Fruit fly (Drosophila melanogaster) whole organism, embryonic: Measurements from ENCODE around the gene Antp.

Source experiments
- Abd-B ChIP-seq: fragments of 200-800 bp; sonication (Bioruptor generic); optimal IDR thresholded peaks from 2 replicates; lab custom pipeline; 2018; ENCODE audit warnings: missing biosample characterization, mild to moderate bottlenecking, missing genetic modification characterization, moderate library complexity
- BEAF-32 ChIP-seq: fragments of 200-800 bp; sonication (Bioruptor generic); optimal IDR thresholded peaks from 3 replicates; lab custom pipeline; 2017; ENCODE audit warnings: missing biosample characterization, missing genetic modification characterization, mild to moderate bottlenecking, moderate library complexity, missing genetic modification reagents
- CG12769 ChIP-seq: fragments of 200-800 bp; sonication (Bioruptor generic); optimal IDR thresholded peaks from 2 replicates; lab custom pipeline; 2019; ENCODE audit warnings: missing biosample characterization, mild to moderate bottlenecking, missing genetic modification characterization, moderate library complexity
- CG12942 ChIP-seq: fragments of 200-800 bp; sonication (Bioruptor generic); optimal IDR thresholded peaks from 3 replicates; lab custom pipeline; 2016; ENCODE audit warnings: missing biosample characterization, missing genetic modification characterization
- CG13624 ChIP-seq: fragments of 200-800 bp; sonication (Bioruptor generic); optimal IDR thresholded peaks from 2 replicates; lab custom pipeline; 2016; ENCODE audit warnings: missing biosample characterization, missing genetic modification characterization
- CG14441 ChIP-seq: fragments of 200-800 bp; sonication (Bioruptor generic); IDR thresholded peaks from 2 replicates; pipeline ENCODE4 v1.3.6; 2022; ENCODE audit warnings: missing biosample characterization, missing genetic modification characterization
- CG1603 ChIP-seq: fragments of 200-800 bp; sonication (Bioruptor generic); optimal IDR thresholded peaks from 2 replicates; lab custom pipeline; 2019; ENCODE audit warnings: missing biosample characterization, mild to moderate bottlenecking, missing genetic modification characterization, moderate library complexity
- CG16779 ChIP-seq: fragments of 200-800 bp; sonication (Bioruptor generic); IDR thresholded peaks from 2 replicates; pipeline ENCODE4 v1.3.6; 2022; ENCODE audit warnings: missing biosample characterization, missing genetic modification characterization
- CG16813 ChIP-seq: fragments of 200-800 bp; sonication (Bioruptor generic); IDR thresholded peaks from 3 replicates; pipeline ENCODE4 v1.3.6; 2022; ENCODE audit warnings: missing biosample characterization, missing genetic modification characterization; ENCODE audit not compliant: partially characterized antibody
- CG17328 ChIP-seq: fragments of 200-800 bp; sonication (Bioruptor generic); IDR thresholded peaks from 2 replicates; pipeline ENCODE4 v1.3.6; 2022; ENCODE audit warnings: missing biosample characterization, missing genetic modification characterization
- CG17568 ChIP-seq: fragments of 200-800 bp; sonication (Bioruptor generic); optimal IDR thresholded peaks from 2 replicates; lab custom pipeline; 2018; ENCODE audit warnings: missing biosample characterization, mild to moderate bottlenecking, missing genetic modification characterization, moderate library complexity
- CG31365 ChIP-seq: fragments of 200-800 bp; sonication (Bioruptor generic); optimal IDR thresholded peaks from 2 replicates; lab custom pipeline; 2018; ENCODE audit warnings: missing biosample characterization, mild to moderate bottlenecking, missing genetic modification characterization
- CG32772 ChIP-seq: fragments of 200-800 bp; sonication (Bioruptor generic); IDR thresholded peaks from 2 replicates; pipeline ENCODE4 v1.3.6; 2022; ENCODE audit warnings: missing biosample characterization, missing genetic modification characterization
- CG4360 ChIP-seq: fragments of 200-800 bp; sonication (Bioruptor generic); IDR thresholded peaks from 2 replicates; pipeline ENCODE4 v1.3.6; 2022; ENCODE audit warnings: missing biosample characterization, missing genetic modification characterization
- CG43689 ChIP-seq: fragments of 200-800 bp; sonication (Bioruptor generic); IDR thresholded peaks from 2 replicates; pipeline ENCODE4 v1.3.6; 2022; ENCODE audit warnings: missing biosample characterization, missing genetic modification characterization
- CG6272 ChIP-seq: fragments of 200-800 bp; sonication (Bioruptor generic); IDR thresholded peaks from 2 replicates; pipeline ENCODE4 v1.3.6; 2022; ENCODE audit warnings: missing biosample characterization, missing genetic modification characterization
- CHES-1-like ChIP-seq: fragments of 200-800 bp; sonication (Bioruptor generic); optimal IDR thresholded peaks from 2 replicates; lab custom pipeline; 2016; ENCODE audit warnings: missing biosample characterization, missing genetic modification characterization
- Camta ChIP-seq: fragments of 200-800 bp; sonication (Bioruptor generic); optimal IDR thresholded peaks from 2 replicates; lab custom pipeline; 2016; ENCODE audit warnings: missing biosample characterization, missing genetic modification characterization
- Deaf1 ChIP-seq: fragments of 200-800 bp; optimal IDR thresholded peaks from 3 replicates; lab custom pipeline; 2019; ENCODE audit warnings: missing biosample characterization, mild to moderate bottlenecking, missing genetic modification characterization, moderate library complexity
- Dp ChIP-seq: fragments of 200-800 bp; sonication (Bioruptor generic); optimal IDR thresholded peaks from 2 replicates; lab custom pipeline; 2018; ENCODE audit warnings: missing biosample characterization, mild to moderate bottlenecking, missing genetic modification characterization, moderate library complexity
- Dref ChIP-seq: fragments of 200-800 bp; sonication (Bioruptor generic); IDR thresholded peaks from 2 replicates; pipeline ENCODE4 v1.3.6; 2022; ENCODE audit warnings: missing biosample characterization, missing genetic modification characterization
- Fer3 ChIP-seq: fragments of 200-800 bp; sonication (Bioruptor generic); optimal IDR thresholded peaks from 2 replicates; lab custom pipeline; 2018; ENCODE audit warnings: missing biosample characterization, mild to moderate bottlenecking, missing genetic modification characterization, moderate library complexity
- HmgZ ChIP-seq: fragments of 200-800 bp; sonication (Bioruptor generic); optimal IDR thresholded peaks from 2 replicates; lab custom pipeline; 2018; ENCODE audit warnings: missing biosample characterization, mild to moderate bottlenecking, missing genetic modification characterization
- Hmx ChIP-seq: fragments of 200-800 bp; sonication (Bioruptor generic); optimal IDR thresholded peaks from 2 replicates; lab custom pipeline; 2016; ENCODE audit warnings: missing biosample characterization, missing genetic modification characterization
- Hr3 ChIP-seq: fragments of 200-800 bp; sonication (Bioruptor generic); optimal IDR thresholded peaks from 3 replicates; lab custom pipeline; 2016; ENCODE audit warnings: missing biosample characterization, missing genetic modification characterization
- Hr78 ChIP-seq, 2 experiments: fragments of 200-800 bp in 1 of 2; fragments of >200 bp in 1 of 2; sonication (Bioruptor generic) in 1 of 2; optimal IDR thresholded peaks; 2 replicates each; lab custom pipeline; 2017 to 2019; ENCODE audit warnings: missing biosample characterization in 2 of 2, missing genetic modification characterization in 2 of 2, mild to moderate bottlenecking in 1 of 2, moderate library complexity in 1 of 2
- Mes4 ChIP-seq: fragments of 200-800 bp; sonication (Bioruptor generic); optimal IDR thresholded peaks from 2 replicates; lab custom pipeline; 2016; ENCODE audit warnings: missing biosample characterization, missing genetic modification characterization
- NfI ChIP-seq: fragments of 200-800 bp; sonication (Bioruptor generic); optimal IDR thresholded peaks from 3 replicates; lab custom pipeline; 2018; ENCODE audit warnings: missing biosample characterization, mild to moderate bottlenecking, missing genetic modification characterization, moderate library complexity
- Opbp ChIP-seq: fragments of 200-800 bp; sonication (Bioruptor generic); IDR thresholded peaks from 3 replicates; pipeline ENCODE4 v1.3.6; 2022; ENCODE audit warnings: missing biosample characterization, missing genetic modification characterization; ENCODE audit not compliant: partially characterized antibody
- PHDP ChIP-seq: fragments of 200-800 bp; sonication (Bioruptor generic); optimal IDR thresholded peaks from 3 replicates; lab custom pipeline; 2018; ENCODE audit warnings: missing biosample characterization, mild to moderate bottlenecking, missing genetic modification characterization, moderate library complexity
- Rx ChIP-seq: fragments of 200-800 bp; sonication (Bioruptor generic); IDR thresholded peaks from 2 replicates; pipeline ENCODE4 v1.3.6; 2022; ENCODE audit warnings: missing biosample characterization, missing genetic modification characterization
- cwo ChIP-seq: fragments of 200-800 bp; sonication (Bioruptor generic); optimal IDR thresholded peaks from 3 replicates; lab custom pipeline; 2017; ENCODE audit warnings: missing biosample characterization, missing genetic modification characterization, mild to moderate bottlenecking, moderate library complexity, missing genetic modification reagents
- esg ChIP-seq: fragments of 200-800 bp; sonication (Bioruptor generic); conservative IDR thresholded peaks from 2 replicates; pipeline ENCODE4 v1.3.6; 2022; ENCODE audit warnings: missing biosample characterization, missing genetic modification characterization
- fd3F ChIP-seq: fragments of 200-800 bp; sonication (Bioruptor generic); optimal IDR thresholded peaks from 2 replicates; lab custom pipeline; 2018; ENCODE audit warnings: missing biosample characterization, mild to moderate bottlenecking, missing genetic modification characterization, moderate library complexity
- ftz-f1 ChIP-seq: fragments of 200-800 bp; sonication (Bioruptor generic); optimal IDR thresholded peaks from 2 replicates; lab custom pipeline; 2016; ENCODE audit warnings: missing biosample characterization, missing genetic modification characterization
- gce ChIP-seq: fragments of 200-800 bp; sonication (Bioruptor generic); IDR thresholded peaks from 3 replicates; pipeline ENCODE4 v1.3.6; 2022; ENCODE audit warnings: missing biosample characterization, missing genetic modification characterization
- hbn ChIP-seq: fragments of 200-800 bp; sonication (Bioruptor generic); IDR thresholded peaks from 2 replicates; pipeline ENCODE4 v1.3.6; 2022; ENCODE audit warnings: missing biosample characterization, missing genetic modification characterization; ENCODE audit not compliant: partially characterized antibody
- insv ChIP-seq, 2 experiments: fragments of 200-800 bp; sonication (Bioruptor generic); optimal IDR thresholded peaks; 3 replicates each; lab custom pipeline; 2016 to 2018; ENCODE audit warnings: missing biosample characterization in 2 of 2, missing genetic modification characterization in 2 of 2
- jumu ChIP-seq: fragments of 200-800 bp; sonication (Bioruptor generic); optimal IDR thresholded peaks from 3 replicates; lab custom pipeline; 2016; ENCODE audit warnings: missing biosample characterization, missing genetic modification characterization
- lilli ChIP-seq: fragments of 200-800 bp; sonication (Bioruptor generic); optimal IDR thresholded peaks from 3 replicates; lab custom pipeline; 2016; ENCODE audit warnings: missing biosample characterization, missing genetic modification characterization
- lmd ChIP-seq: fragments of 200-800 bp; sonication (Bioruptor generic); IDR thresholded peaks from 2 replicates; pipeline ENCODE4 v1.3.6; 2022; ENCODE audit warnings: missing biosample characterization, missing genetic modification characterization
- nau ChIP-seq: fragments of 200-800 bp; sonication (Bioruptor generic); optimal IDR thresholded peaks from 3 replicates; lab custom pipeline; 2017; ENCODE audit warnings: missing biosample characterization, mild to moderate bottlenecking, missing genetic modification characterization, missing genetic modification reagents
- nmo ChIP-seq: fragments of 200-800 bp; sonication (Bioruptor generic); optimal IDR thresholded peaks from 2 replicates; lab custom pipeline; 2018; ENCODE audit warnings: missing biosample characterization, mild to moderate bottlenecking, missing genetic modification characterization, moderate library complexity
- peb ChIP-seq: fragments of 200-800 bp; sonication (Bioruptor generic); IDR thresholded peaks from 2 replicates; pipeline ENCODE4 v1.3.6; 2022; ENCODE audit warnings: missing biosample characterization, missing genetic modification characterization
- repo ChIP-seq: fragments of 200-800 bp; sonication (Bioruptor generic); optimal IDR thresholded peaks from 2 replicates; lab custom pipeline; 2016; ENCODE audit warnings: missing biosample characterization, missing genetic modification characterization
- twi ChIP-seq: fragments of 200-800 bp; optimal IDR thresholded peaks from 2 replicates; lab custom pipeline; 2019; ENCODE audit warnings: missing biosample characterization, mild to moderate bottlenecking, missing genetic modification characterization, moderate library complexity
- vvl ChIP-seq: fragments of 200-800 bp; sonication (Bioruptor generic); IDR thresholded peaks from 2 replicates; pipeline ENCODE4 v1.3.6; 2022; ENCODE audit warnings: missing biosample characterization, missing genetic modification characterization
- wek ChIP-seq: fragments of 200-800 bp; sonication (Bioruptor generic); optimal IDR thresholded peaks from 3 replicates; lab custom pipeline; 2018; ENCODE audit warnings: missing biosample characterization, mild to moderate bottlenecking, missing genetic modification characterization, moderate library complexity
- wor ChIP-seq: fragments of 200-800 bp; sonication (Bioruptor generic); IDR thresholded peaks from 2 replicates; pipeline ENCODE4 v1.3.6; 2022; ENCODE audit warnings: missing biosample characterization, missing genetic modification characterization

Gene Antp

DNA sequence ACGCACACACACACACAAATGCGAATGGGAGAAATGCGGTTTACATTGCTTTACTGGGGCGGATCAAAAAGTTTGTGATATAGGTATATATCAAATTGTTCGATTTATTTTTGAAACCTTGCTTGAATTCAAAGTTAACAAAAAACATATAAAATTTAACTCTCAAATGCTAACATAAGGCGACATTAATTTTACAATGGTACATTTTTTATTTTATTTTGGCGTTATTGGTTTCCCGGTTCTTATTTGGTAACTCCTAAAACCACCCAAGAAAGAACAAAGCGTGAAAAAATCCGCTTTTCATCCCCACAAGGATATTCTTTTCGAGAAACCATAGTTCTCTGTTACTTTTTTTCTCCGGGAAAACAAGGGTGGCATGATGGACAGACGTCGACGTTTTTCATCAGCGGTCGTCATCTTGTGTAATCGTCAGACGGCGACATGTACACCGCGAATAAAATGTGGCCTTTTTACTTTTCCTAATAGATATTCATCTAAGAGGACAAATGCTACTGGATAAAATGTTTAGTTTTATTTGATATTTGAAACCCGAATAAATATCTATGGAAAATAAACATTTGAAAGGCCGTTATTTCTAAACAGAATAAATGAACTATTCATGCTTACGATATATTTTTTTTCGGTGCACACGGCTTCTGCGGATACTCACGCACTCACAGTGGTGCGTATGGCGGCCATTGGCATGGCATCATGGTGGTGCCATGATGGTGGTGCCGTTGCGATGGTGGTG, 117.6 kb downstream of the Antp start (continued):
- TF ChIP-seq vvl (peak; percentile 83; the same call in 1 of the 2 replicates), CG6272 (no peak), wek (GFP tag; lab: Kevin White, UChicago) (no peak), Camta (peak; percentile 60), CHES-1-like (GFP tag; lab: Kevin White, UChicago) (peak; percentile 57), Rx (GFP tag; lab: Robert Waterston, UW) (no peak), Abd-B (GFP tag; lab: Kevin White, UChicago) (peak; percentile 14), HmgZ (no peak), CG16813 (GFP tag; lab: Robert Waterston, UW) (no peak), lilli (GFP tag; lab: Kevin White, UChicago) (peak; percentile 51), jumu (peak; percentile 52), gce (no peak), PHDP (tag; lab: Kevin White, UChicago) (no peak), Opbp (GFP tag; lab: Robert Waterston, UW) (no peak), BEAF-32 (GFP tag; lab: Kevin White, UChicago) (no peak), peb (peak; percentile 57; the same call in 1 of the 2 replicates), Hmx (GFP tag; lab: Kevin White, UChicago) (no peak), hbn (GFP tag; lab: Robert Waterston, UW) (no peak), CG16779 (GFP tag; lab: Robert Waterston, UW) (no peak), repo (GFP tag; lab: Kevin White, UChicago) (peak; percentile 10), nmo (GFP tag; lab: Kevin White, UChicago) (peak; percentile 82), fd3F (GFP tag; lab: Kevin White, UChicago) (no peak), CG12942 (GFP tag; lab: Kevin White, UChicago) (peak; percentile 24), CG1603 (tag; lab: Kevin White, UChicago) (peak; percentile 84), CG14441 (GFP tag; lab: Robert Waterston, UW) (peak; percentile 32; the same call in 1 of the 2 replicates), CG13624 (peak; percentile 49), esg (GFP tag; lab: Robert Waterston, UW) (peak; percentile 29), Mes4 (peak; percentile 66), CG12769 (tag; lab: Kevin White, UChicago) (peak; percentile 9), NfI (GFP tag; lab: Kevin White, UChicago) (no peak), Dref (GFP tag; lab: Robert Waterston, UW) (no peak), CG31365 (tag; lab: Kevin White, UChicago) (no peak), CG17328 (GFP tag; lab: Robert Waterston, UW) (peak; percentile 73), insv (GFP tag; optimal IDR thresholded peaks at IDR 0.05; lab: Kevin White, UChicago) (no peak), twi (tag; lab: Kevin White, UChicago) (peak; percentile 74), nau (GFP tag; lab: Kevin White, UChicago) (no peak), Hr78 (GFP tag; optimal IDR thresholded peaks at IDR 0.05; lab: Kevin White, UChicago) (no peak), cwo (GFP tag; lab: Kevin White, UChicago) (peak; percentile 8), CG43689 (GFP tag; lab: Robert Waterston, UW) (no peak), Hr3 (peak; percentile 61), CG32772 (GFP tag; lab: Robert Waterston, UW) (peak; percentile 54), Deaf1 (tag; lab: Kevin White, UChicago) (no peak), wor (GFP tag; lab: Robert Waterston, UW) (peak; percentile 55), Fer3 (tag; lab: Kevin White, UChicago) (peak; percentile 30), lmd (GFP tag; lab: Robert Waterston, UW) (peak; percentile 57), CG4360 (GFP tag; lab: Robert Waterston, UW) (no peak), Dp (GFP tag; lab: Kevin White, UChicago) (no peak), ftz-f1 (no peak), CG17568 (peak; percentile 28)
